Fruit fly (Drosophila melanogaster): ENCODE results near the gene CG14277.

dm6 chr2L:8209362-8209761, 32.9 kb upstream of the CG14277 start:
- TF ChIP-seq Ets98B (GFP tag; IDR thresholded peaks at IDR 0.05) (no peak), rn (GFP tag; IDR thresholded peaks at IDR 0.05) (no peak), CG34367 (tag; optimal IDR thresholded peaks at IDR 0.05) (no peak), CG32121 (GFP tag; IDR thresholded peaks at IDR 0.05) (no peak), Snoo (tag; optimal IDR thresholded peaks at IDR 0.05) (no peak), EcR (GFP tag; optimal IDR thresholded peaks at IDR 0.05) (no peak), Pif1B (GFP tag; optimal IDR thresholded peaks at IDR 0.05) (no peak), CG17806 (tag; optimal IDR thresholded peaks at IDR 0.05) (no peak), D1 (tag; optimal IDR thresholded peaks at IDR 0.05) (no peak), CG12605 (GFP tag; IDR thresholded peaks at IDR 0.05) (no peak)
